Worm (Caenorhabditis elegans) whole organism, L4 larva: ENCODE results near the gene lgc-15.

Experiments used
- R02D3.7 ChIP-seq: fragments of 150-350 bp; sonication (generic microtip); optimal IDR thresholded peaks from 3 replicates; lab custom pipeline; 2014; ENCODE audit warnings: missing biosample characterization, missing genetic modification characterization
- ceh-28 ChIP-seq: fragments of 150-350 bp; optimal IDR thresholded peaks from 2 replicates; lab custom pipeline; 2014; ENCODE audit warnings: missing biosample characterization, missing genetic modification reagents, missing genetic modification characterization
- ces-1 ChIP-seq: fragments of 150-350 bp; sonication (generic microtip); optimal IDR thresholded peaks from 4 replicates; lab custom pipeline; 2014; ENCODE audit warnings: missing biosample characterization, missing genetic modification reagents, missing genetic modification characterization
- daf-19 ChIP-seq: fragments of 200-800 bp; sonication (Bioruptor generic); conservative IDR thresholded peaks from 2 replicates; pipeline ENCODE4 v1.3.6; 2022; ENCODE audit warnings: missing genetic modification characterization, missing compliant biosample characterization
- egl-27 ChIP-seq: sonication (generic microtip); optimal IDR thresholded peaks from 3 replicates; lab custom pipeline; 2017; ENCODE audit warnings: missing biosample characterization, missing genetic modification reagents, missing genetic modification characterization
- fkh-10 ChIP-seq: fragments of 150-350 bp; optimal IDR thresholded peaks from 2 replicates; lab custom pipeline; 2014; ENCODE audit warnings: missing biosample characterization, missing genetic modification reagents, missing genetic modification characterization
- fos-1 ChIP-seq: fragments of 150-350 bp; optimal IDR thresholded peaks from 2 replicates; lab custom pipeline; 2014; ENCODE audit warnings: missing biosample characterization, missing genetic modification characterization
- lin-13 ChIP-seq: fragments of 150-350 bp; optimal IDR thresholded peaks from 2 replicates; lab custom pipeline; 2014; ENCODE audit warnings: missing biosample characterization, missing genetic modification reagents, missing genetic modification characterization
- nhr-28 ChIP-seq: fragments of 150-350 bp; optimal IDR thresholded peaks from 2 replicates; lab custom pipeline; 2014; ENCODE audit warnings: missing biosample characterization, missing genetic modification characterization
- unc-62 ChIP-seq, 3 experiments: fragments of 150-350 bp in 1 of 3; sonication (generic microtip); optimal IDR thresholded peaks in 2 of 3; peaks in 1 of 3; 1 replicate in 1 of 3; 2 replicates in 2 of 3; lab custom pipeline; 2014 to 2017; ENCODE audit warnings: missing biosample characterization in 3 of 3, missing genetic modification characterization in 3 of 3, missing genetic modification reagents in 3 of 3, missing genotype in 1 of 3
- zip-2 ChIP-seq: fragments of 150-350 bp; optimal IDR thresholded peaks from 2 replicates; lab custom pipeline; 2014; ENCODE audit warnings: missing biosample characterization, missing genetic modification characterization

- no peak for TF ChIP-seq nhr-28 (tag; lab: Kevin White, UChicago)
- TF ChIP-seq ces-1 (GFP tag; lab: Kevin White, UChicago) = no peak
- no peak for TF ChIP-seq daf-19 (GFP tag; lab: Robert Waterston, UW)
- TF ChIP-seq zip-2 = no peak
- no peak for TF ChIP-seq fos-1
- no peak for TF ChIP-seq ceh-28 (tag; lab: Kevin White, UChicago)
- peak in 1 of 2 experiments; percentile 94 for TF ChIP-seq unc-62 (GFP tag; optimal IDR thresholded peaks at IDR 0.05 in 1 of 2; lab: Kevin White, UChicago)
- no peak for TF ChIP-seq unc-62 (tag; optimal IDR thresholded peaks at IDR 0.05; lab: Kevin White, UChicago)
- no peak for TF ChIP-seq fkh-10 (GFP tag; lab: Kevin White, UChicago)
- TF ChIP-seq lin-13 (GFP tag; lab: Kevin White, UChicago) = no peak
- no peak for TF ChIP-seq R02D3.7 (tag; lab: Kevin White, UChicago)
- TF ChIP-seq egl-27 (tag; lab: Kevin White, UChicago) = no peak
These were observed 18.9 kb upstream of the lgc-15 start for ce11 chrX:12095200-12095599.
